Fruit fly (Drosophila melanogaster) whole organism, embryonic: Measurements from ENCODE around the gene pan.

Experiments
- CG10543 ChIP-seq: fragments of 200-800 bp; sonication (Bioruptor generic); optimal IDR thresholded peaks from 3 replicates; lab custom pipeline; 2017; ENCODE audit warnings: missing biosample characterization, mild to moderate bottlenecking, missing genetic modification characterization, moderate library complexity
- CG11085 ChIP-seq: fragments of 200-800 bp; sonication (Bioruptor generic); IDR thresholded peaks from 2 replicates; pipeline ENCODE4 v1.3.6; 2022; ENCODE audit warnings: missing biosample characterization, missing genetic modification characterization
- CG11398 ChIP-seq: fragments of 200-800 bp; sonication (Bioruptor generic); optimal IDR thresholded peaks from 2 replicates; lab custom pipeline; 2016; ENCODE audit warnings: missing biosample characterization, missing genetic modification characterization
- CG12104 ChIP-seq: fragments of 200-800 bp; sonication (Bioruptor generic); optimal IDR thresholded peaks from 3 replicates; lab custom pipeline; 2016; ENCODE audit warnings: missing biosample characterization, missing genetic modification characterization
- CG12942 ChIP-seq: fragments of 200-800 bp; sonication (Bioruptor generic); optimal IDR thresholded peaks from 3 replicates; lab custom pipeline; 2016; ENCODE audit warnings: missing biosample characterization, missing genetic modification characterization
- CG13287 ChIP-seq: fragments of 200-800 bp; sonication (Bioruptor generic); IDR thresholded peaks from 2 replicates; pipeline ENCODE4 v1.3.6; 2022; ENCODE audit warnings: missing biosample characterization, missing genetic modification characterization; ENCODE audit not compliant: partially characterized antibody
- CG13296 ChIP-seq: fragments of 200-800 bp; sonication (Bioruptor generic); optimal IDR thresholded peaks from 3 replicates; lab custom pipeline; 2018; ENCODE audit warnings: missing biosample characterization, mild to moderate bottlenecking, missing genetic modification characterization
- CG13894 ChIP-seq: fragments of 200-800 bp; sonication (Bioruptor generic); optimal IDR thresholded peaks from 3 replicates; lab custom pipeline; 2018; ENCODE audit warnings: missing biosample characterization, mild to moderate bottlenecking, missing genetic modification characterization, moderate library complexity
- CG14710 ChIP-seq: fragments of 200-800 bp; sonication (Bioruptor generic); optimal IDR thresholded peaks from 3 replicates; lab custom pipeline; 2019; ENCODE audit warnings: missing biosample characterization, mild to moderate bottlenecking, missing genetic modification characterization, moderate library complexity
- CG14860 ChIP-seq: fragments of 200-800 bp; sonication (Bioruptor generic); IDR thresholded peaks from 3 replicates; pipeline ENCODE4 v1.3.6; 2022; ENCODE audit warnings: missing biosample characterization, missing genetic modification characterization; ENCODE audit not compliant: partially characterized antibody
- CG2129 ChIP-seq: fragments of 200-800 bp; sonication (Bioruptor generic); IDR thresholded peaks from 2 replicates; pipeline ENCODE4 v1.3.6; 2022; ENCODE audit warnings: missing biosample characterization, missing genetic modification characterization; ENCODE audit not compliant: partially characterized antibody
- CG2199 ChIP-seq: fragments of 200-800 bp; sonication (Bioruptor generic); IDR thresholded peaks from 3 replicates; pipeline ENCODE4 v1.3.6; 2022; ENCODE audit warnings: missing biosample characterization, missing genetic modification characterization
- CG7372 ChIP-seq: fragments of 200-800 bp; sonication (Bioruptor generic); IDR thresholded peaks from 2 replicates; pipeline ENCODE4 v1.3.6; 2022; ENCODE audit warnings: missing biosample characterization, missing genetic modification characterization
- CG7963 ChIP-seq: fragments of 200-800 bp; sonication (Bioruptor generic); IDR thresholded peaks from 3 replicates; pipeline ENCODE4 v1.3.6; 2022; ENCODE audit warnings: missing biosample characterization, missing genetic modification characterization; ENCODE audit not compliant: partially characterized antibody
- CG7987 ChIP-seq: fragments of 200-800 bp; sonication (Bioruptor generic); optimal IDR thresholded peaks from 2 replicates; lab custom pipeline; 2018; ENCODE audit warnings: missing biosample characterization, mild to moderate bottlenecking, missing genetic modification characterization, moderate library complexity
- CG9215 ChIP-seq: fragments of 200-800 bp; sonication (Bioruptor generic); IDR thresholded peaks from 2 replicates; pipeline ENCODE4 v1.3.6; 2022; ENCODE audit warnings: missing biosample characterization, missing genetic modification characterization
- CG9932 ChIP-seq: fragments of 200-800 bp; sonication (Bioruptor generic); IDR thresholded peaks from 2 replicates; pipeline ENCODE4 v1.3.6; 2022; ENCODE audit warnings: missing biosample characterization, missing genetic modification characterization
- Chrac-16 ChIP-seq: fragments of 200-800 bp; sonication (Bioruptor generic); optimal IDR thresholded peaks from 3 replicates; lab custom pipeline; 2016; ENCODE audit warnings: missing biosample characterization, missing genetic modification characterization
- D19A ChIP-seq: fragments of 200-800 bp; optimal IDR thresholded peaks from 3 replicates; lab custom pipeline; 2019; ENCODE audit warnings: missing biosample characterization, mild to moderate bottlenecking, missing genetic modification characterization, moderate library complexity
- Deaf1 ChIP-seq: fragments of 200-800 bp; optimal IDR thresholded peaks from 3 replicates; lab custom pipeline; 2019; ENCODE audit warnings: missing biosample characterization, mild to moderate bottlenecking, missing genetic modification characterization, moderate library complexity
- Dip2 ChIP-seq: fragments of 200-800 bp; sonication (Bioruptor generic); IDR thresholded peaks from 2 replicates; pipeline ENCODE4 v1.3.6; 2022; ENCODE audit warnings: missing biosample characterization, missing genetic modification characterization
- Dll ChIP-seq: fragments of 200-800 bp; sonication (Bioruptor generic); IDR thresholded peaks from 4 replicates; pipeline ENCODE4 v1.3.6; 2022; ENCODE audit warnings: missing biosample characterization, missing genetic modification characterization; ENCODE audit not compliant: partially characterized antibody
- Ets65A ChIP-seq: fragments of 200-800 bp; sonication (Bioruptor generic); peaks from one replicate; lab custom pipeline; 2016; ENCODE audit warnings: missing biosample characterization, missing genetic modification characterization
- H15 ChIP-seq: fragments of 200-800 bp; sonication (Bioruptor generic); IDR thresholded peaks from 3 replicates; pipeline ENCODE4 v1.3.6; 2022; ENCODE audit warnings: missing biosample characterization, missing genetic modification characterization
- NC2α ChIP-seq: fragments of 200-800 bp; sonication (Bioruptor generic); optimal IDR thresholded peaks from 2 replicates; lab custom pipeline; 2016; ENCODE audit warnings: missing biosample characterization, missing genetic modification characterization
- Ptx1 ChIP-seq: fragments of 200-800 bp; sonication (Bioruptor generic); IDR thresholded peaks from 2 replicates; pipeline ENCODE4 v1.3.6; 2022; ENCODE audit warnings: missing biosample characterization, missing genetic modification characterization
- Scr ChIP-seq: fragments of 200-800 bp; sonication (Bioruptor generic); IDR thresholded peaks from 2 replicates; pipeline ENCODE4 v1.3.6; 2022; ENCODE audit warnings: missing biosample characterization, missing genetic modification characterization; ENCODE audit not compliant: partially characterized antibody
- Spps ChIP-seq: fragments of 200-800 bp; sonication (Bioruptor generic); optimal IDR thresholded peaks from 2 replicates; lab custom pipeline; 2018; ENCODE audit warnings: missing biosample characterization, mild to moderate bottlenecking, missing genetic modification characterization
- Vsx1 ChIP-seq: fragments of 200-800 bp; sonication (Bioruptor generic); optimal IDR thresholded peaks from 2 replicates; lab custom pipeline; 2017; ENCODE audit warnings: missing biosample characterization, mild to moderate bottlenecking, missing genetic modification characterization, missing genetic modification reagents
- YL-1 ChIP-seq: fragments of 200-800 bp; sonication (Bioruptor generic); optimal IDR thresholded peaks from 3 replicates; lab custom pipeline; 2017; ENCODE audit warnings: missing biosample characterization, mild to moderate bottlenecking, missing genetic modification characterization
- ase ChIP-seq: fragments of 200-800 bp; sonication (Bioruptor generic); IDR thresholded peaks from 3 replicates; pipeline ENCODE4 v1.3.6; 2022; ENCODE audit warnings: missing biosample characterization, missing genetic modification characterization
- bab2 ChIP-seq: fragments of 200-800 bp; sonication (Bioruptor generic); optimal IDR thresholded peaks from 2 replicates; lab custom pipeline; 2016; ENCODE audit warnings: missing biosample characterization, missing genetic modification characterization
- cato ChIP-seq: fragments of 200-800 bp; sonication (Bioruptor generic); optimal IDR thresholded peaks from 2 replicates; lab custom pipeline; 2016; ENCODE audit warnings: missing biosample characterization, missing genetic modification characterization, borderline replicate concordance
- chinmo ChIP-seq: fragments of 200-800 bp; sonication (Bioruptor generic); IDR thresholded peaks from 4 replicates; pipeline ENCODE4 v1.3.6; 2022; ENCODE audit warnings: missing biosample characterization, missing genetic modification characterization; ENCODE audit not compliant: partially characterized antibody
- chn ChIP-seq: fragments of 200-800 bp; sonication (Bioruptor generic); optimal IDR thresholded peaks from 2 replicates; lab custom pipeline; 2016; ENCODE audit warnings: missing biosample characterization, missing genetic modification characterization
- crp ChIP-seq, 2 experiments: fragments of 200-800 bp; sonication (Bioruptor generic); optimal IDR thresholded peaks; 2 replicates in 1 of 2; 3 replicates in 1 of 2; lab custom pipeline; 2017; ENCODE audit warnings: missing biosample characterization in 2 of 2, missing genetic modification characterization in 2 of 2, mild to moderate bottlenecking in 1 of 2, moderate library complexity in 1 of 2
- fd102C ChIP-seq: fragments of 200-800 bp; sonication (Bioruptor generic); optimal IDR thresholded peaks from 2 replicates; lab custom pipeline; 2018; ENCODE audit warnings: missing biosample characterization, mild to moderate bottlenecking, missing genetic modification characterization, moderate library complexity
- grau ChIP-seq: fragments of 200-800 bp; optimal IDR thresholded peaks from 3 replicates; lab custom pipeline; 2019; ENCODE audit warnings: missing biosample characterization, mild to moderate bottlenecking, missing genetic modification characterization, moderate library complexity
- grn ChIP-seq: fragments of 200-800 bp; sonication (Bioruptor generic); optimal IDR thresholded peaks from 3 replicates; lab custom pipeline; 2017; ENCODE audit warnings: missing biosample characterization, missing genetic modification characterization
- h ChIP-seq: fragments of >200 bp; optimal IDR thresholded peaks from 2 replicates; lab custom pipeline; 2017
- inv ChIP-seq: fragments of 200-800 bp; sonication (Bioruptor generic); IDR thresholded peaks from 2 replicates; pipeline ENCODE4 v1.3.6; 2022; ENCODE audit warnings: missing biosample characterization, missing genetic modification characterization; ENCODE audit not compliant: partially characterized antibody
- nom ChIP-seq: fragments of 200-800 bp; sonication (Bioruptor generic); optimal IDR thresholded peaks from 2 replicates; lab custom pipeline; 2017; ENCODE audit warnings: missing biosample characterization, missing genetic modification characterization, mild to moderate bottlenecking, moderate library complexity, missing genetic modification reagents
- pnt ChIP-seq: fragments of 200-800 bp; sonication (Bioruptor generic); optimal IDR thresholded peaks from 3 replicates; lab custom pipeline; 2016; ENCODE audit warnings: missing biosample characterization, missing genetic modification characterization
- pzg ChIP-seq: fragments of 200-800 bp; sonication (Bioruptor generic); optimal IDR thresholded peaks from 3 replicates; lab custom pipeline; 2018; ENCODE audit warnings: missing biosample characterization, mild to moderate bottlenecking, missing genetic modification characterization, moderate library complexity
- sd ChIP-seq: fragments of 200-800 bp; sonication (Bioruptor generic); optimal IDR thresholded peaks from 3 replicates; lab custom pipeline; 2018; ENCODE audit warnings: missing biosample characterization, mild to moderate bottlenecking, missing genetic modification characterization, moderate library complexity
- sna ChIP-seq: fragments of 200-800 bp; sonication (Bioruptor generic); IDR thresholded peaks from 2 replicates; pipeline ENCODE4 v1.3.6; 2022; ENCODE audit warnings: missing biosample characterization, missing genetic modification characterization; ENCODE audit not compliant: partially characterized antibody
- tna ChIP-seq: fragments of 200-800 bp; sonication (Bioruptor generic); IDR thresholded peaks from 2 replicates; pipeline ENCODE4 v1.3.6; 2022; ENCODE audit warnings: missing biosample characterization, missing genetic modification characterization; ENCODE audit not compliant: partially characterized antibody
- vvl ChIP-seq: fragments of 200-800 bp; sonication (Bioruptor generic); IDR thresholded peaks from 2 replicates; pipeline ENCODE4 v1.3.6; 2022; ENCODE audit warnings: missing biosample characterization, missing genetic modification characterization

pan gene

dm6 chr4:68949-69742, at the start of gene pan:
Gene pan (plus strand): TSS chr4:69326.
- no peak for TF ChIP-seq pnt (GFP tag; lab: Kevin White, UChicago)
- peak; percentile 91 for TF ChIP-seq Dll (GFP tag; lab: Robert Waterston, UW)
- TF ChIP-seq YL-1 (GFP tag; lab: Kevin White, UChicago): peak; percentile 67
- peak; percentile 65; the same call in 1 of the 2 replicates for TF ChIP-seq CG2129 (GFP tag; lab: Robert Waterston, UW)
- TF ChIP-seq chn (GFP tag; lab: Kevin White, UChicago): no peak
- TF ChIP-seq Chrac-16 (GFP tag; lab: Kevin White, UChicago): no peak
- peak; percentile 96 for TF ChIP-seq CG14860
- TF ChIP-seq bab2 (GFP tag; lab: Kevin White, UChicago): no peak
- no peak for TF ChIP-seq grau (tag; lab: Kevin White, UChicago)
- 0 out of 3 replicates have a peak, but pooled peaks have one; percentile 5 for TF ChIP-seq CG2199 (GFP tag; lab: Robert Waterston, UW)
- TF ChIP-seq CG7987: no peak
- TF ChIP-seq CG9215 (GFP tag; lab: Robert Waterston, UW): no peak
- peak; percentile 88; the same call in 1 of the 2 replicates for TF ChIP-seq tna (GFP tag; lab: Robert Waterston, UW)
- no peak for TF ChIP-seq fd102C
- TF ChIP-seq vvl (GFP tag; lab: Robert Waterston, UW): no peak
- no peak for TF ChIP-seq H15 (GFP tag; lab: Robert Waterston, UW)
- peak; percentile 53 for TF ChIP-seq CG10543
- TF ChIP-seq CG7963 (GFP tag; lab: Robert Waterston, UW): no peak; the same call in none of the 3 replicates
- no peak for TF ChIP-seq CG11085 (GFP tag; lab: Robert Waterston, UW)
- no peak for TF ChIP-seq CG7372 (GFP tag; lab: Robert Waterston, UW)
- no peak for TF ChIP-seq CG12104 (GFP tag; lab: Kevin White, UChicago)
- peak; percentile 77 for TF ChIP-seq Deaf1
- TF ChIP-seq grn (GFP tag; lab: Kevin White, UChicago): peak; percentile 64
- TF ChIP-seq CG13287: peak; percentile 85
- TF ChIP-seq CG9932: no peak
- no peak for TF ChIP-seq cato (GFP tag; lab: Kevin White, UChicago)
- no peak for TF ChIP-seq h (lab: Kevin White, UChicago)
- TF ChIP-seq CG13894 (tag; lab: Kevin White, UChicago): no peak
- TF ChIP-seq Ets65A: no peak
- TF ChIP-seq CG13296 (GFP tag; lab: Kevin White, UChicago): peak; percentile 70
- no peak for TF ChIP-seq crp (GFP tag; optimal IDR thresholded peaks at IDR 0.05; lab: Kevin White, UChicago)
- TF ChIP-seq NC2α: no peak
- peak; percentile 76 for TF ChIP-seq sd (tag; lab: Kevin White, UChicago)
- TF ChIP-seq ase: no peak
- TF ChIP-seq sna (GFP tag; lab: Robert Waterston, UW): peak; percentile 92
- TF ChIP-seq chinmo (GFP tag; lab: Robert Waterston, UW): peak; percentile 91; the same call in 3 of the 4 replicates
- TF ChIP-seq CG14710 (tag; lab: Kevin White, UChicago): peak; percentile 46
- no peak for TF ChIP-seq CG11398
- TF ChIP-seq Dip2 (GFP tag; lab: Robert Waterston, UW): no peak
- TF ChIP-seq inv (GFP tag; lab: Robert Waterston, UW): peak; percentile 64
- TF ChIP-seq Spps (tag; lab: Kevin White, UChicago): no peak
- peak; percentile 23 for TF ChIP-seq Vsx1 (GFP tag; lab: Kevin White, UChicago)
- TF ChIP-seq CG12942 (GFP tag; lab: Kevin White, UChicago): no peak
- TF ChIP-seq nom: peak; percentile 64
- TF ChIP-seq Scr (GFP tag; lab: Robert Waterston, UW): peak; percentile 89
- no peak for TF ChIP-seq Ptx1 (GFP tag; lab: Robert Waterston, UW)
- peak; percentile 40 for TF ChIP-seq pzg (GFP tag; lab: Kevin White, UChicago)
- TF ChIP-seq D19A (tag; lab: Kevin White, UChicago): peak; percentile 16
